Fruit fly (Drosophila melanogaster) whole organism, embryonic: Measurements from ENCODE around the gene CG18095.

Source experiments
- CG13123 ChIP-seq: fragments of 200-800 bp; sonication (Bioruptor generic); optimal IDR thresholded peaks from 2 replicates; lab custom pipeline; 2016; ENCODE audit warnings: missing biosample characterization, missing genetic modification characterization
- CG15479 ChIP-seq: fragments of 200-800 bp; sonication (Bioruptor generic); optimal IDR thresholded peaks from 3 replicates; lab custom pipeline; 2019; ENCODE audit warnings: missing biosample characterization, mild to moderate bottlenecking, missing genetic modification characterization, moderate library complexity
- CG2889 ChIP-seq: fragments of 200-800 bp; sonication (Bioruptor generic); IDR thresholded peaks from 3 replicates; pipeline ENCODE4 v1.3.6; 2022; ENCODE audit warnings: missing biosample characterization, missing genetic modification characterization
- CG34224 ChIP-seq: fragments of 200-800 bp; sonication (Bioruptor generic); IDR thresholded peaks from 3 replicates; pipeline ENCODE4 v1.3.6; 2022; ENCODE audit warnings: missing biosample characterization, missing genetic modification characterization; ENCODE audit not compliant: partially characterized antibody
- CG3847 ChIP-seq: fragments of 200-800 bp; sonication (Bioruptor generic); IDR thresholded peaks from 2 replicates; pipeline ENCODE4 v1.3.6; 2022; ENCODE audit warnings: missing biosample characterization, missing genetic modification characterization
- CTCF ChIP-seq: fragments of 200-800 bp; sonication (Bioruptor generic); optimal IDR thresholded peaks from 2 replicates; lab custom pipeline; 2017; ENCODE audit warnings: missing biosample characterization, mild to moderate bottlenecking, missing genetic modification characterization, moderate library complexity
- Gsc ChIP-seq: fragments of 200-800 bp; sonication (Bioruptor generic); IDR thresholded peaks from 2 replicates; pipeline ENCODE4 v1.3.6; 2022; ENCODE audit warnings: missing biosample characterization, missing genetic modification characterization
- Med ChIP-seq: fragments of 200-800 bp; sonication (Bioruptor generic); peaks from one replicate; lab custom pipeline; 2016; ENCODE audit warnings: missing biosample characterization, missing genetic modification characterization, mild to moderate bottlenecking, inconsistent platforms, moderate library complexity
- Poxn ChIP-seq: fragments of 200-800 bp; sonication (Bioruptor generic); IDR thresholded peaks from 2 replicates; pipeline ENCODE4 v1.3.6; 2022; ENCODE audit warnings: missing biosample characterization, missing genetic modification characterization
- Ptx1 ChIP-seq: fragments of 200-800 bp; sonication (Bioruptor generic); IDR thresholded peaks from 2 replicates; pipeline ENCODE4 v1.3.6; 2022; ENCODE audit warnings: missing biosample characterization, missing genetic modification characterization
- pan ChIP-seq, 4 experiments: fragments of >200 bp in 3 of 4; fragments of 200-800 bp in 1 of 4; sonication (Bioruptor generic) in 1 of 4; optimal IDR thresholded peaks in 3 of 4; IDR thresholded peaks in 1 of 4; 2 replicates each; pipeline versions ENCODE4 v1.3.6 to Lab custom; 2017 to 2022; ENCODE audit warnings: missing biosample characterization in 2 of 4, missing genetic modification characterization in 2 of 4, mixed read lengths in 1 of 4
- row ChIP-seq: fragments of 200-800 bp; sonication (Bioruptor generic); IDR thresholded peaks from 3 replicates; pipeline ENCODE4 v1.3.6; 2022; ENCODE audit warnings: missing biosample characterization, missing genetic modification characterization
- ssp ChIP-seq: fragments of 200-800 bp; sonication (Bioruptor generic); IDR thresholded peaks from 2 replicates; pipeline ENCODE4 v1.3.6; 2022; ENCODE audit warnings: missing biosample characterization, missing genetic modification characterization

dm6 chr2L:14054903-14055302, 23.6 kb upstream of the CG18095 start:
- TF ChIP-seq Ptx1 (GFP tag; lab: Robert Waterston, UW) = no peak
- TF ChIP-seq CG34224 (GFP tag; lab: Robert Waterston, UW) = no peak
- TF ChIP-seq CG2889 (GFP tag; lab: Robert Waterston, UW) = no peak
- no peak for TF ChIP-seq CG3847 (GFP tag; lab: Robert Waterston, UW)
- TF ChIP-seq CG13123 = no peak
- TF ChIP-seq CG15479 (GFP tag; lab: Kevin White, UChicago) = no peak
- TF ChIP-seq pan (optimal IDR thresholded peaks at IDR 0.05; lab: Kevin White, UChicago) = no peak
- no peak for TF ChIP-seq pan (GFP tag; optimal IDR thresholded peaks at IDR 0.05 in 1 of 2, IDR thresholded peaks at IDR 0.05 in 1 of 2)
- no peak for TF ChIP-seq ssp (GFP tag; lab: Robert Waterston, UW)
- TF ChIP-seq CTCF (GFP tag; lab: Kevin White, UChicago) = no peak
- TF ChIP-seq row = no peak
- no peak for TF ChIP-seq Med (GFP tag; lab: Kevin White, UChicago)
- TF ChIP-seq Gsc (GFP tag; lab: Robert Waterston, UW) = no peak
- no peak for TF ChIP-seq Poxn (GFP tag; lab: Robert Waterston, UW)
